Fruit fly (Drosophila melanogaster): ENCODE results near the gene Naa40.

The Naa40 gene

DNA sequence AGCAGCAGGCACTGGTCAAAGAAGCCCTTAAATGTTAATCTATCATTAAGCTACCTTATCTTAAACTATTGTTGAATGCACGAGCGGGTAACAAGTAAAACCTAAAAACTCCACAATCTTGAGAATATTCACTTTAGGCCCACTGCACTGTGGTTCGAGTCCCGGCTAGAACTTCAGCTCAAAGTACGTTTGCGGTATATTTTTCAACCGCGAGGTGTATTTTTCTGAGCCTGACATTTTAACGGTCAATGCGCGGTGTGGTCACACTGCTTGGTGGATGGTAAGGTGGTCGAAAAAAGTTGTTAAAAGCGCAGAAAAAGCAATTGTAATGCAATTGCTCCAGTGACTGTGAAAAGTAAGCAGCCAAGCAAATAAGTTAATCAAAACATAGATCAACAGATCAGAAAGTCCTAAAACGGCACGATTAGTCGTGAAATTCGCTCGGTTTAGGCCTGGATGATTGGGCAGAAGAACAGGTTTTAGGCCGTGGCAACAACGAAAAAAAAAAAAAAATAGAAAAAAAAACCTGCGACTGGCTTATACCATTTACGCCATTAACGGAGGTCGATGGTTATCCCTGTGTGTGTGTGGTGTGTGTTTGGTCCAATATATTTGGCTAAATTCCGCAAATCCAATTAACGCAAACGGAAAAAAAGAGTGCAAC lies 959 bp upstream of the Naa40 start, which contains the start of gene Kul (continued):
- TF ChIP-seq phol (tag; optimal IDR thresholded peaks at IDR 0.05): peak; percentile 37
- peak in 1 of 2 experiments; percentile 8 for TF ChIP-seq Hr51 (GFP tag; optimal IDR thresholded peaks at IDR 0.05)
- peak; percentile 56 for TF ChIP-seq jumu (GFP tag; optimal IDR thresholded peaks at IDR 0.05)
- no peak for TF ChIP-seq CG8359 (GFP tag; optimal IDR thresholded peaks at IDR 0.05; ENCODE audit: borderline replicate concordance)
- TF ChIP-seq mirr (GFP tag; optimal IDR thresholded peaks at IDR 0.05): no peak
- TF ChIP-seq CG13624 (GFP tag; optimal IDR thresholded peaks at IDR 0.05): no peak
- no peak for TF ChIP-seq CG11695 (GFP tag; IDR thresholded peaks at IDR 0.05)
- TF ChIP-seq CG3281 (GFP tag; optimal IDR thresholded peaks at IDR 0.05): no peak
- TF ChIP-seq tna (GFP tag; IDR thresholded peaks at IDR 0.05; ENCODE audit: partially characterized antibody): no peak
- TF ChIP-seq Side (GFP tag; optimal IDR thresholded peaks at IDR 0.05): no peak
- TF ChIP-seq CG11560 (tag; IDR thresholded peaks at IDR 0.05): no peak
- TF ChIP-seq pho (GFP tag; optimal IDR thresholded peaks at IDR 0.05): no peak
- TF ChIP-seq CG10274 (GFP tag; optimal IDR thresholded peaks at IDR 0.05): no peak
- TF ChIP-seq CG14014 (GFP tag; IDR thresholded peaks at IDR 0.05): peak; percentile 47; the same call in 1 of the 2 replicates
- no peak for TF ChIP-seq Ets65A (GFP tag)
- no peak for TF ChIP-seq tio (GFP tag; optimal IDR thresholded peaks at IDR 0.05)
- peak; percentile 5 for TF ChIP-seq CG4617 (GFP tag; optimal IDR thresholded peaks at IDR 0.05; ENCODE audit: borderline replicate concordance)
- TF ChIP-seq CG11085 (GFP tag; IDR thresholded peaks at IDR 0.05): no peak
- peak; percentile 45 for TF ChIP-seq CG15514 (GFP tag; optimal IDR thresholded peaks at IDR 0.05)
- TF ChIP-seq CG9932 (GFP tag; IDR thresholded peaks at IDR 0.05): peak; percentile 29; the same call in 1 of the 2 replicates
- TF ChIP-seq CG6765 (GFP tag; optimal IDR thresholded peaks at IDR 0.05): no peak
- TF ChIP-seq nerfin-1 (tag; optimal IDR thresholded peaks at IDR 0.05): no peak
- no peak for TF ChIP-seq ken (GFP tag; IDR thresholded peaks at IDR 0.05)
- TF ChIP-seq CG1647 (GFP tag; optimal IDR thresholded peaks at IDR 0.05): no peak
- TF ChIP-seq pros (GFP tag; optimal IDR thresholded peaks at IDR 0.05): no peak
- TF ChIP-seq CkIIα-i1 (GFP tag; IDR thresholded peaks at IDR 0.05): no peak
- no peak for TF ChIP-seq gro (GFP tag; optimal IDR thresholded peaks at IDR 0.05)
- peak; percentile 36 for TF ChIP-seq CG30403 (GFP tag; optimal IDR thresholded peaks at IDR 0.05)
- TF ChIP-seq CG11456 (GFP tag; IDR thresholded peaks at IDR 0.05): 0 out of 3 replicates have a peak, but pooled peaks have one; percentile 51
- TF ChIP-seq CG7556 (GFP tag; optimal IDR thresholded peaks at IDR 0.05): no peak
- TF ChIP-seq CG10543 (GFP tag; optimal IDR thresholded peaks at IDR 0.05): no peak
- TF ChIP-seq Dek (tag; optimal IDR thresholded peaks at IDR 0.05): no peak
- TF ChIP-seq bbx (GFP tag; IDR thresholded peaks at IDR 0.05; ENCODE audit: partially characterized antibody): no peak
- TF ChIP-seq Dbx (GFP tag; IDR thresholded peaks at IDR 0.05): 0 out of 3 replicates have a peak, but pooled peaks have one; percentile 9
- no peak for TF ChIP-seq btn (GFP tag; optimal IDR thresholded peaks at IDR 0.05)
- no peak for TF ChIP-seq dimm (GFP tag; IDR thresholded peaks at IDR 0.05)
- TF ChIP-seq Rfx (GFP tag; IDR thresholded peaks at IDR 0.05): peak; percentile 67
- TF ChIP-seq CG7271 (tag; optimal IDR thresholded peaks at IDR 0.05): no peak
- TF ChIP-seq lov (optimal IDR thresholded peaks at IDR 0.05): no peak
- TF ChIP-seq lov (GFP tag; IDR thresholded peaks at IDR 0.05): no peak
- TF ChIP-seq row (GFP tag; IDR thresholded peaks at IDR 0.05): peak; percentile 56; the same call in 2 of the 3 replicates
- no peak for TF ChIP-seq Adf1 (GFP tag; IDR thresholded peaks at IDR 0.05)
- TF ChIP-seq CG7372 (GFP tag; IDR thresholded peaks at IDR 0.05): no peak
- TF ChIP-seq bsh (GFP tag; optimal IDR thresholded peaks at IDR 0.05): peak; percentile 7 to 40
- TF ChIP-seq Dp (GFP tag; optimal IDR thresholded peaks at IDR 0.05): peak; percentile 8
- peak; percentile 54 for TF ChIP-seq CHES-1-like (GFP tag; optimal IDR thresholded peaks at IDR 0.05)
- no peak for TF ChIP-seq Nf-YB (GFP tag; optimal IDR thresholded peaks at IDR 0.05)
- no peak for TF ChIP-seq CG1792 (GFP tag; optimal IDR thresholded peaks at IDR 0.05)
- no peak for TF ChIP-seq inv (GFP tag; IDR thresholded peaks at IDR 0.05; ENCODE audit: partially characterized antibody)
- TF ChIP-seq Rx (GFP tag; IDR thresholded peaks at IDR 0.05): no peak
